Fruit fly (Drosophila melanogaster): ENCODE measurements around the gene Oga.

Oga gene

dm6 chr3R:21184373-21185132 is 34.3 kb upstream of the Oga start:
- TF ChIP-seq Clk (GFP tag; optimal IDR thresholded peaks at IDR 0.05) (peak; percentile 21), CG7101 (tag; optimal IDR thresholded peaks at IDR 0.05) (peak; percentile 53), tj (GFP tag; optimal IDR thresholded peaks at IDR 0.05) (peak; percentile 3), CG5204 (GFP tag; optimal IDR thresholded peaks at IDR 0.05) (no peak), Mnt (GFP tag; optimal IDR thresholded peaks at IDR 0.05) (peak; percentile 19), CG12768 (GFP tag; optimal IDR thresholded peaks at IDR 0.05) (no peak), ovo (GFP tag; optimal IDR thresholded peaks at IDR 0.05) (peak; percentile 6), Crg-1 (GFP tag; optimal IDR thresholded peaks at IDR 0.05) (no peak), CG1620 (GFP tag; optimal IDR thresholded peaks at IDR 0.05) (peak; percentile 63), pad (GFP tag; optimal IDR thresholded peaks at IDR 0.05) (peak; percentile 40), CG14711 (tag; optimal IDR thresholded peaks at IDR 0.05) (no peak), bab1 (GFP tag; optimal IDR thresholded peaks at IDR 0.05) (peak; percentile 78), toe (GFP tag; optimal IDR thresholded peaks at IDR 0.05) (no peak), cic (GFP tag; optimal IDR thresholded peaks at IDR 0.05) (no peak), cnc (optimal IDR thresholded peaks at IDR 0.05) (no peak)

dm6 chr3R:21185655-21186054 is 33.2 kb upstream of the Oga start:
- TF ChIP-seq kay (GFP tag; ENCODE audit: borderline replicate concordance) (peak; percentile 60), pad (GFP tag; optimal IDR thresholded peaks at IDR 0.05) (no peak)

- TF ChIP-seq tj (GFP tag; optimal IDR thresholded peaks at IDR 0.05) (peak; percentile 6), CG12768 (GFP tag; optimal IDR thresholded peaks at IDR 0.05) (no peak), pad (GFP tag; optimal IDR thresholded peaks at IDR 0.05) (peak; percentile 77), Crg-1 (GFP tag; optimal IDR thresholded peaks at IDR 0.05) (no peak), kay (GFP tag; ENCODE audit: borderline replicate concordance) (no peak), toe (GFP tag; optimal IDR thresholded peaks at IDR 0.05) (no peak), CG11617 (GFP tag; optimal IDR thresholded peaks at IDR 0.05) (no peak), Mnt (GFP tag; optimal IDR thresholded peaks at IDR 0.05) (no peak), CG33017 (tag; optimal IDR thresholded peaks at IDR 0.05) (no peak), cnc (optimal IDR thresholded peaks at IDR 0.05) (no peak), CG1620 (GFP tag; optimal IDR thresholded peaks at IDR 0.05) (no peak), CG14711 (tag; optimal IDR thresholded peaks at IDR 0.05) (no peak), ovo (GFP tag; optimal IDR thresholded peaks at IDR 0.05) (peak; percentile 62), CG7101 (tag; optimal IDR thresholded peaks at IDR 0.05) (no peak), CG5204 (GFP tag; optimal IDR thresholded peaks at IDR 0.05) (peak; percentile 20), bab1 (GFP tag; optimal IDR thresholded peaks at IDR 0.05) (no peak), Hr96 (GFP tag; optimal IDR thresholded peaks at IDR 0.05) (no peak), cic (GFP tag; optimal IDR thresholded peaks at IDR 0.05) (no peak)
These were observed 32.1 kb upstream of the Oga start for dm6 chr3R:21186606-21187393.

- no peak for TF ChIP-seq Crg-1 (GFP tag; optimal IDR thresholded peaks at IDR 0.05)
- TF ChIP-seq ovo (GFP tag; optimal IDR thresholded peaks at IDR 0.05) = no peak
- no peak for TF ChIP-seq CG14711 (tag; optimal IDR thresholded peaks at IDR 0.05)
- no peak for TF ChIP-seq Mnt (GFP tag; optimal IDR thresholded peaks at IDR 0.05)
- no peak for TF ChIP-seq CG1620 (GFP tag; optimal IDR thresholded peaks at IDR 0.05)
- no peak for TF ChIP-seq pad (GFP tag; optimal IDR thresholded peaks at IDR 0.05)
- no peak for TF ChIP-seq Hr96 (GFP tag; optimal IDR thresholded peaks at IDR 0.05)
- TF ChIP-seq bab1 (GFP tag; optimal IDR thresholded peaks at IDR 0.05) = no peak
- TF ChIP-seq CG7045 (GFP tag; optimal IDR thresholded peaks at IDR 0.05) = no peak
- TF ChIP-seq cnc (optimal IDR thresholded peaks at IDR 0.05) = no peak
- TF ChIP-seq CG33017 (tag; optimal IDR thresholded peaks at IDR 0.05) = no peak
- TF ChIP-seq CG7101 (tag; optimal IDR thresholded peaks at IDR 0.05) = no peak
These were observed 31.2 kb upstream of the Oga start for dm6 chr3R:21187394-21188392.

dm6 chr3R:21188540-21189276 is 30.2 kb upstream of the Oga start:
- TF ChIP-seq CG5204 (GFP tag; optimal IDR thresholded peaks at IDR 0.05) (no peak), CG11617 (GFP tag; optimal IDR thresholded peaks at IDR 0.05) (peak; percentile 52), Clk (GFP tag; optimal IDR thresholded peaks at IDR 0.05) (no peak), CG14711 (tag; optimal IDR thresholded peaks at IDR 0.05) (peak; percentile 31), pad (GFP tag; optimal IDR thresholded peaks at IDR 0.05) (peak; percentile 72), CG1620 (GFP tag; optimal IDR thresholded peaks at IDR 0.05) (peak; percentile 42), Mnt (GFP tag; optimal IDR thresholded peaks at IDR 0.05) (peak; percentile 98), cic (GFP tag; optimal IDR thresholded peaks at IDR 0.05) (peak; percentile 94), CG33017 (tag; optimal IDR thresholded peaks at IDR 0.05) (peak; percentile 68), bab1 (GFP tag; optimal IDR thresholded peaks at IDR 0.05) (peak; percentile 64), Hr96 (GFP tag; optimal IDR thresholded peaks at IDR 0.05) (peak; percentile 24), tj (GFP tag; optimal IDR thresholded peaks at IDR 0.05) (peak; percentile 91), Crg-1 (GFP tag; optimal IDR thresholded peaks at IDR 0.05) (no peak), CG7045 (GFP tag; optimal IDR thresholded peaks at IDR 0.05) (peak; percentile 22), CG12768 (GFP tag; optimal IDR thresholded peaks at IDR 0.05) (peak; percentile 85), ovo (GFP tag; optimal IDR thresholded peaks at IDR 0.05) (peak; percentile 82), kay (GFP tag; ENCODE audit: borderline replicate concordance) (peak; percentile 92), toe (GFP tag; optimal IDR thresholded peaks at IDR 0.05) (no peak), CG7101 (tag; optimal IDR thresholded peaks at IDR 0.05) (peak; percentile 58), cnc (optimal IDR thresholded peaks at IDR 0.05) (no peak)

Data from whole organism, adult.